Worm (Caenorhabditis elegans): Measurements from ENCODE around the gene C24H12.6.

The C24H12.6 gene

DNA sequence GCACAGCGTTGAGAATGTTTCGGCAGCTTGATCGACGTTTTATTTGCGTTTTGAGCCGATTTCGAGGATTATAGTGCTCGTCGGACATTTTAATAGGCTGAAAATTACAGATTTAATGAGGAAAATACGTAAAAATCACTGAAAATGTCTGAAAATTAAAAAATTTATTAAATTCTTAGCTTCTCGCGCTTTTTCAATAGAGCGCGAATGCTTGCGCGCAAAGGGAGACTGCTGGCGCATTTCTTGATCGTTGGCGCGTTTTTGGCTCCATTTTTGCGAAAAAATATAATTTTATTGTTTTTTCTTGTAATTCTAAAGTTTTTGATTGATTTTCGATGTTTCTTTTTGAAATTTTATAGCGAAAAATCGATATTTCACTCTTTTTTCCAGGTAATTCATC is 7.8 kb downstream of the C24H12.6 start, which contains the start of the genes dnsn-1 and C24H12.4 (continued):
- TF ChIP-seq zim-3 (tag; optimal IDR thresholded peaks at IDR 0.05) (no peak), F37B4.10 (GFP tag; IDR thresholded peaks at IDR 0.05) (no peak), cebp-1 (GFP tag; IDR thresholded peaks at IDR 0.05) (no peak), cebp-1 (tag; optimal IDR thresholded peaks at IDR 0.05) (peak; percentile 80), nfyb-1 (GFP tag; IDR thresholded peaks at IDR 0.05) (peak; percentile 89), T26A5.8 (tag; optimal IDR thresholded peaks at IDR 0.05) (no peak), tbx-9 (tag; optimal IDR thresholded peaks at IDR 0.05; ENCODE audit: borderline replicate concordance) (no peak), sptf-2 (GFP tag; optimal IDR thresholded peaks at IDR 0.05) (no peak), F49E8.2 (tag; optimal IDR thresholded peaks at IDR 0.05; ENCODE audit: insufficient read depth) (peak; percentile 24), bed-2 (GFP tag; IDR thresholded peaks at IDR 0.05) (no peak), rpc-1 (optimal IDR thresholded peaks at IDR 0.05) (no peak), rpc-1 (tag; optimal IDR thresholded peaks at IDR 0.05) (no peak), ztf-18 (tag; optimal IDR thresholded peaks at IDR 0.05) (peak; percentile 97), bed-1 (GFP tag; IDR thresholded peaks at IDR 0.05) (no peak), lin-54 (GFP tag; optimal IDR thresholded peaks at IDR 0.05) (peak; percentile 94), ekl-4 (GFP tag; IDR thresholded peaks at IDR 0.05) (peak; percentile 69), rcor-1 (GFP tag; IDR thresholded peaks at IDR 0.05) (peak; percentile 89), madf-8 (GFP tag; conservative IDR thresholded peaks at IDR 0.05) (0 out of 2 replicates have a peak, but pooled peaks have one; percentile 10), ama-1 (optimal IDR thresholded peaks at IDR 0.05) (no peak), ama-1 (GFP tag; optimal IDR thresholded peaks at IDR 0.05) (no peak), nhr-120 (GFP tag; IDR thresholded peaks at IDR 0.05) (no peak), nhr-27 (tag; optimal IDR thresholded peaks at IDR 0.05) (no peak), dpff-1 (tag; optimal IDR thresholded peaks at IDR 0.05) (no peak), nfya-2 (GFP tag; IDR thresholded peaks at IDR 0.05) (no peak), F39B2.1 (GFP tag; IDR thresholded peaks at IDR 0.05) (no peak), ceh-27 (GFP tag; optimal IDR thresholded peaks at IDR 0.05) (no peak), hlh-26 (GFP tag; conservative IDR thresholded peaks at IDR 0.05) (no peak), sea-2 (GFP tag; IDR thresholded peaks at IDR 0.05) (no peak), repo-1 (tag; optimal IDR thresholded peaks at IDR 0.05) (peak; percentile 63), ccch-3 (GFP tag; optimal IDR thresholded peaks at IDR 0.05) (no peak), tlf-1 (GFP tag; optimal IDR thresholded peaks at IDR 0.05) (peak; percentile 80), unc-62 (GFP tag; optimal IDR thresholded peaks at IDR 0.05) (no peak), somi-1 (GFP tag; optimal IDR thresholded peaks at IDR 0.05) (no peak), rec-8 (tag; optimal IDR thresholded peaks at IDR 0.05) (no peak), snpc-1.1 (tag; optimal IDR thresholded peaks at IDR 0.05; ENCODE audit: insufficient read depth) (no peak), F10E7.11 (tag; optimal IDR thresholded peaks at IDR 0.05) (no peak), egrh-3 (GFP tag; IDR thresholded peaks at IDR 0.05) (no peak), fkh-3 (tag; optimal IDR thresholded peaks at IDR 0.05) (no peak), madf-10 (tag; optimal IDR thresholded peaks at IDR 0.05) (peak; percentile 18), nfya-1 (tag; optimal IDR thresholded peaks at IDR 0.05; ENCODE audit: borderline replicate concordance, insufficient read depth) (no peak), mes-4 (tag; optimal IDR thresholded peaks at IDR 0.05) (no peak), dox-1 (GFP tag; IDR thresholded peaks at IDR 0.05) (peak; percentile 92), ztf-6 (GFP tag; IDR thresholded peaks at IDR 0.05) (no peak)
